Worm (Caenorhabditis elegans) whole organism, L4/young adult: ENCODE results near the gene F17C11.22.

ENCODE experiments used
- W03F9.2 ChIP-seq: fragments of 150-350 bp; optimal IDR thresholded peaks from 2 replicates; lab custom pipeline; 2014; ENCODE audit warnings: missing biosample characterization, missing genetic modification characterization
- dao-5 ChIP-seq: sonication (generic microtip); optimal IDR thresholded peaks from 2 replicates; lab custom pipeline; 2016; ENCODE audit warnings: missing genotype, missing genetic modification characterization, moderate library complexity, missing compliant biosample characterization
- him-1 ChIP-seq: sonication (generic microtip); optimal IDR thresholded peaks from 2 replicates; lab custom pipeline; 2016; ENCODE audit warnings: missing genotype, missing genetic modification reagents, missing genetic modification characterization, missing compliant biosample characterization

Gene F17C11.22

DNA sequence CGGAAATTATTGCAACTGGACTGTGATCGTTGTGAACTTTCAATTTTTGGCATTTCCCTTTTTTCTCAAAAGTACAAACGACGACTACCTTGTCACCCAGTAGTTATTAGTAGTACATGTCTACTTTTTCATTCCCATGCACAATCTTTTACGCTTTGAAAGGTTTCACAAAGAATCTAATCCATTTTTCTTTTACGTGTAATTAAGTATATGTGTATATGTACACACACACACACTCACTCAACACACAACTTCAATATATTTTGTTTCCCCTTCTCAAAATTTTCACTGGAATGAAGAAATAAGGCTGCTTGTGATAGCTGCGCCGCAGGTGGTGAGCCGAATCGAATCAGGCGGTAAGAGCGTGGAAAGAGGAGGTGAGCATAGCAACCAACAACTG, 45.2 kb downstream of the F17C11.22 start, which contains the start of gene F58B4.6:
Gene F58B4.6, plus strand, starts transcription at position 301 of the 400 bp plus-strand sequence.
- TF ChIP-seq W03F9.2 (tag; lab: Kevin White, UChicago) (no peak), him-1 (tag; lab: Kevin White, UChicago) (no peak), dao-5 (no peak)

DNA sequence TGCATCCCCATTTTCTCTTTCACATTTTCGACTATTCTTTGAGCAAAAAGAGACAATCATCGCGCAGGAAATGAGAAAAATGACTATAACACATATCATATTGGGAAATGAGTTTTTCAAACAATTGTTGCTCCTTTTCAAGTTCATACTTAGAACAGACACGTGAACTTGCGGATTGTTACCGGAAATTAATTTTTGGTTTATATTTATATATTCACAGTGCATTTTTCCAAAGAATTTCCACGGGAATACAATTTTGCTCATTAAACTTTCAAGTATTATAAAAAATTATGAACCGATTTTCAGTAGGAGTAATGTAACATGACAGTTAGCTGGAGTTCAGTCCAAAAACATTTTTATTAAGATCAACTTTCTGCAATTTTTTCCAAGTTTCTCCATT, 46.7 kb downstream of the F17C11.22 start, which contains the start of gene F58B4.7:
Gene F58B4.7, minus strand, starts transcription at position 101 of the 400 bp plus-strand sequence.
- no peak for TF ChIP-seq dao-5
- TF ChIP-seq W03F9.2 (tag; lab: Kevin White, UChicago) = no peak
- TF ChIP-seq him-1 (tag; lab: Kevin White, UChicago) = no peak

ce11 chrV:10921747-10922146, 48.2 kb downstream of the F17C11.22 start, which contains the start of gene nas-31:
Gene nas-31, minus strand, starts transcription at chrV:10921847.
- no peak for TF ChIP-seq dao-5
- no peak for TF ChIP-seq him-1 (tag; lab: Kevin White, UChicago)
- TF ChIP-seq W03F9.2 (tag; lab: Kevin White, UChicago) = no peak

DNA sequence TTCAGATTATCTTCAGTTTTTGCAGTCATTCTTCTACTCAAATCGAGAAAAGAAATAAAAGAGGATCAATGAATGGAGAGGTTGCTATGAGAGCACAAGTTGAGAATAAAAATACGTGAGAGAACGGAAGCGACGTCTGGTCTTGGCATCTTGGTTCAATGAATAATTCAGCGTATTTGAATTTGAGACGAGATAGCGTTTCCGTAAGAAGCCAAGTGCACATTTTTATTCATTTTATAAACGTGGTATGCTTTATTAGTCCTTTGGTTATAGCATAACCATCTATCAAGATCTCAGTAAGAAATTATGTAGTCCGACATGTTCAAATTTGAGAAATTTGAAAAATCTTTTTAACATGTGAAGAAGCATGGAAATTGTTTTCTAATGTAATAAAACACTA, 51.6 kb downstream of the F17C11.22 start, which contains the start of gene F58B4.2:
Gene F58B4.2, minus strand, starts transcription at position 101 of the 400 bp plus-strand sequence.
- TF ChIP-seq dao-5 = no peak
